Worm (Caenorhabditis elegans): Measurements from ENCODE around the gene srbc-1.

The srbc-1 gene

DNA sequence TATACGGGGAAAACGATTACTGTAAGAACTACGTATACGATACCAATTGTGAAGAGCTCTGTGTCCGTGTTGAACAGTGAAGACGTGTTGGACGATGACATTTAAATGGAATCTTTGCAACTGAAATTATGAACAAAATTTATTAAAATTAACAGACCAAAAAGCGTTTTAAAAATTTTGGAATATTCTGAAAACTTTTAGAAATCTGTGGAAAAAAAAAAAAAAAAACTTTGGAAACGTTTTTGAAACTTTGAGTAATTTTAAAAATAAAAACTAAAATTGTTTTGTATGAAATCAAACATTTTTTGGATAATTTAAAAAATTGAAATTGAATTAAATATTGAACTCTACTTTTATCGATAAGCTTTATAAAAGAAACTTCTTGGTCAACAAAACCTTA is 45.7 kb downstream of the srbc-1 start, which contains the start of gene srt-63:
srt-63 (minus strand) TSS at position 101 of the 400 bp plus-strand sequence.
- no peak for TF ChIP-seq cnd-1 (tag; optimal IDR thresholded peaks at IDR 0.05)
- TF ChIP-seq hlh-1 (tag; optimal IDR thresholded peaks at IDR 0.05) = no peak
- no peak for TF ChIP-seq ceh-39 (tag; optimal IDR thresholded peaks at IDR 0.05)
- TF ChIP-seq mep-1 (tag; optimal IDR thresholded peaks at IDR 0.05) = no peak
- no peak for TF ChIP-seq mls-2 (tag; optimal IDR thresholded peaks at IDR 0.05)
- TF ChIP-seq elt-3 (tag; optimal IDR thresholded peaks at IDR 0.05) = no peak
- no peak for TF ChIP-seq nhr-12 (tag; optimal IDR thresholded peaks at IDR 0.05)
- TF ChIP-seq unc-39 (tag; optimal IDR thresholded peaks at IDR 0.05) = no peak
- TF ChIP-seq sptf-1 (tag; optimal IDR thresholded peaks at IDR 0.05) = no peak
- TF ChIP-seq lsy-2 (tag; optimal IDR thresholded peaks at IDR 0.05) = no peak
- no peak for TF ChIP-seq snpc-4 (tag; optimal IDR thresholded peaks at IDR 0.05)
- no peak for TF ChIP-seq M03D4.4 (tag; optimal IDR thresholded peaks at IDR 0.05)
- no peak for TF ChIP-seq elt-1 (tag; optimal IDR thresholded peaks at IDR 0.05; ENCODE audit: borderline replicate concordance, insufficient read depth)
- no peak for TF ChIP-seq zip-8 (tag; optimal IDR thresholded peaks at IDR 0.05)
- TF ChIP-seq bed-3 (GFP tag; optimal IDR thresholded peaks at IDR 0.05) = no peak
- no peak for TF ChIP-seq lin-32 (GFP tag; optimal IDR thresholded peaks at IDR 0.05)
- no peak for TF ChIP-seq unc-62 (GFP tag; optimal IDR thresholded peaks at IDR 0.05)

DNA sequence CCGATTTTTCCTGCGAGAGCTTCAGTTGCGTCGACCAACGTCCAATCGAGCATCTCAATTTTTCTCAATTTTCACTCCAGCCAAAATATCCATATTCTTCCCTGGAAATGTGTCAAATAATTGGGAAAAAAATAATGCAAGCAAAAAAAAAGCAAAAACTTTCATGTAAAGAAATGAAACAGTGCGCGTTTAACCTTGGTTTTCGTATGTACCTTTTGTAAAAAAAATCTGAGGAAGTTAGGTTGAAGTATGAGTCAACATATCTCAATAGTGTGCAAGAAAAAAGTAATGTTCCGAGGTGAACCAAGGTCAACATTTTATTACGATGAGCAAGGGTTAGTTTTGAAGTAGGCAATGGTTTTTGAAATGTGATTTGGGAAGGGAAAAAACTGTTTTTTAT is 51.6 kb downstream of the srbc-1 start, which contains the start of gene T28A11.13:
T28A11.13 (minus strand) TSS at position 101 of the 400 bp plus-strand sequence.
- no peak for TF ChIP-seq ceh-43 (GFP tag; optimal IDR thresholded peaks at IDR 0.05)
- TF ChIP-seq sem-2 (GFP tag; optimal IDR thresholded peaks at IDR 0.05) = no peak
- no peak for TF ChIP-seq tbx-8 (GFP tag; optimal IDR thresholded peaks at IDR 0.05)
- no peak for TF ChIP-seq ceh-39 (tag; optimal IDR thresholded peaks at IDR 0.05)
- TF ChIP-seq cnd-1 (tag; optimal IDR thresholded peaks at IDR 0.05) = no peak
